Fruit fly (Drosophila melanogaster): ENCODE results near the gene sloth2.
A peak's percentile ranks its signal among the peaks of the same experiment; 100 is the strongest.

The sloth2 gene

DNA sequence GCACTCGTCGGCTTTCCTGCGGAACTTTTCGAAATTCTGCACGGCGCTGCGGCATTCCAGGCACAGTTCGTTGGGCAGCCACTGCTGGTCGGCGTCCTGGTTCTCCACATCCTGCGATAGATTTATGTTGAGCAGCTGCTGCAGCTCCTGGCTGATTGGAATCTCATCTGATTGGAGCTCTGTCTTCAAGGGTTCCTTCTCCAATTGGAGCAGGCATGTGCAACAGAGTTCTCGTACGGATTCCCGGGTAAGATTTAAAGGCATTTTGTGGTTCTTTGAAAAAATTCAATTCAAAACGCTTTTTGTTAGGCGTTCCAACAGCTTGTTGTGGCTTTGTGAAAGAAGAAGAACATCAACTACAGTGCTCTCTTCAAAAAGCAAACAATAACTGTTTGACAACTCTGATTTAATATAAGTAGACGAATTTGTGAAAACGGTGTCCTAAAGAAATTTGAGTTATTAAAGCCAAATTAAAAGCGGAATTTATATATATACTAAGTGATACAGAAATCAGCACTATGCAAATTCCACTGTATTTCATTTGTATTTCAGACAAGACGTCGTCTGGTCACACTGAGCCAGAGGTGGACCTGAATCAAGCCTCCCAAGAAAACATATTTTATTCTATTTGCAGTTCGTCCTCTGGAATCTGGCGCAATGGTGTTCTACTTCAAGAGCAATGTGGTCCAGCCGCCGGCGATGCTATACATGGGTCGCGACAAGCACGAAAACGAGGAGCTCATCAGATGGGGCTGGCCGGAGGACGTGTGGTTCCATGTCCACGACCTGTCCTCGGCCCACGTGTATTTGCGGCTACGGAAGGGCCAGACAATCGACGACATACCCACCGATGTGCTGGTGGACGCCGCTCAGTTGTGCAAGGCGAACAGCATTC, 2.4 kb downstream of the sloth2 start, which contains the start of the genes CG3032 and CG4593 (continued):
- no peak for TF ChIP-seq ac (GFP tag; optimal IDR thresholded peaks at IDR 0.05)
- peak in 1 of 3 experiments; percentile 32 for TF ChIP-seq Stat92E (GFP tag; optimal IDR thresholded peaks at IDR 0.05)
- no peak for TF ChIP-seq CG8478 (optimal IDR thresholded peaks at IDR 0.05)
- TF ChIP-seq NK7.1 (GFP tag; optimal IDR thresholded peaks at IDR 0.05), result peak; percentile 56
- peak; percentile 74 for TF ChIP-seq CG17829 (tag; optimal IDR thresholded peaks at IDR 0.05)
- peak; percentile 45 for TF ChIP-seq Myb (GFP tag; optimal IDR thresholded peaks at IDR 0.05)
- peak; percentile 81 for TF ChIP-seq Chrac-16 (GFP tag; optimal IDR thresholded peaks at IDR 0.05)

DNA sequence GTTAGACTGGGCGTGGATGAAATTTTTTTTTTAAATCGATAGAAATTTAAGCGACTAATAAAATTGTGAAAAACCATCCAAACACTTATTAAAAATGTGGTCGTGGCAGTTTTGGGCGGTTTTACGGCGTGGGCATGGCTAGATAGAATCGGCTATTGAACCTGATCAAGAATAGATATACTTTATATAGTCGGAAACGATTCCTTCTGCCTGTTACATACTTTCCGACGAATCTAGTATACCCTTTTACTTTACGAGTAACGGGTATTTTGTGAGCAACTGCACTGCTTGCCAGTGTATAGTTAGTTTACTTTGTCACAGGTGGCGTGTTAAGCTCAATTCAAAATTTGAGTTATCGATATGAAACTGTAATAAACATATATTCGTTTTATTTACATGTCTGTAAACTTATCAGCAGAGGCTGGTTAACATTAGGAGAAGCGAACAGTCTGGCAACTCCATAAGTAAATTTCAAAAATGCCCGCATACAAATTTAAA, 3.8 kb downstream of the sloth2 start:
- TF ChIP-seq pzg (GFP tag; optimal IDR thresholded peaks at IDR 0.05) (peak; percentile 80), CG7357 (GFP tag; IDR thresholded peaks at IDR 0.05) (no peak), chn (GFP tag; optimal IDR thresholded peaks at IDR 0.05) (peak; percentile 31), CG18011 (GFP tag; optimal IDR thresholded peaks at IDR 0.05) (no peak), Bteb2 (GFP tag; optimal IDR thresholded peaks at IDR 0.05) (no peak), CG1832 (GFP tag; optimal IDR thresholded peaks at IDR 0.05) (no peak), CG11085 (GFP tag; IDR thresholded peaks at IDR 0.05) (peak; percentile 46; the same call in 1 of the 2 replicates), CG17912 (GFP tag; optimal IDR thresholded peaks at IDR 0.05) (peak; percentile 21), CG1602 (GFP tag; optimal IDR thresholded peaks at IDR 0.05) (peak; percentile 30), h (optimal IDR thresholded peaks at IDR 0.05) (no peak), ttk (GFP tag; IDR thresholded peaks at IDR 0.05) (no peak), Doc2 (GFP tag; IDR thresholded peaks at IDR 0.05) (no peak), en (GFP tag; optimal IDR thresholded peaks at IDR 0.05) (peak; percentile 44), repo (GFP tag; optimal IDR thresholded peaks at IDR 0.05) (no peak), CG4424 (GFP tag; optimal IDR thresholded peaks at IDR 0.05) (peak; percentile 20), Nf-YC (tag; optimal IDR thresholded peaks at IDR 0.05) (peak; percentile 39), ken (GFP tag; IDR thresholded peaks at IDR 0.05) (0 out of 3 replicates have a peak, but pooled peaks have one; percentile 6), CG13287 (GFP tag; IDR thresholded peaks at IDR 0.05; ENCODE audit: partially characterized antibody) (peak; percentile 84), zfh1 (GFP tag; IDR thresholded peaks at IDR 0.05) (peak; percentile 66; the same call in 2 of the 3 replicates), Deaf1 (tag; optimal IDR thresholded peaks at IDR 0.05) (no peak), CG8359 (GFP tag; optimal IDR thresholded peaks at IDR 0.05; ENCODE audit: borderline replicate concordance) (no peak), sisA (GFP tag; IDR thresholded peaks at IDR 0.05) (peak; percentile 32; the same call in 1 of the 2 replicates), CG15696 (tag; optimal IDR thresholded peaks at IDR 0.05) (peak; percentile 18), CG3065 (GFP tag; optimal IDR thresholded peaks at IDR 0.05) (no peak), Usf (GFP tag; optimal IDR thresholded peaks at IDR 0.05) (no peak), Blimp-1 (GFP tag; optimal IDR thresholded peaks at IDR 0.05) (peak; percentile 31), Drgx (GFP tag; IDR thresholded peaks at IDR 0.05) (peak; percentile 40), cad (GFP tag; optimal IDR thresholded peaks at IDR 0.05) (no peak), Lhr (GFP tag; optimal IDR thresholded peaks at IDR 0.05) (peak; percentile 65), CG6654 (GFP tag; optimal IDR thresholded peaks at IDR 0.05) (no peak), CG7987 (GFP tag; optimal IDR thresholded peaks at IDR 0.05) (peak; percentile 44), Dbx (GFP tag; IDR thresholded peaks at IDR 0.05) (peak; percentile 57; the same call in 1 of the 3 replicates), so (GFP tag; IDR thresholded peaks at IDR 0.05) (peak; percentile 36; the same call in 1 of the 3 replicates), Max (GFP tag; optimal IDR thresholded peaks at IDR 0.05) (no peak), Bgb (GFP tag; IDR thresholded peaks at IDR 0.05; ENCODE audit: partially characterized antibody) (peak; percentile 85), mirr (GFP tag; optimal IDR thresholded peaks at IDR 0.05) (no peak), phol (tag; optimal IDR thresholded peaks at IDR 0.05) (peak; percentile 19), bsh (GFP tag; optimal IDR thresholded peaks at IDR 0.05) (peak in 1 of 2 experiments; percentile 36), CG30431 (GFP tag; optimal IDR thresholded peaks at IDR 0.05) (no peak), CG4707 (GFP tag; optimal IDR thresholded peaks at IDR 0.05) (peak; percentile 17)
